Fruit fly (Drosophila melanogaster): ENCODE results near the gene lmgB.

The lmgB gene

DNA sequence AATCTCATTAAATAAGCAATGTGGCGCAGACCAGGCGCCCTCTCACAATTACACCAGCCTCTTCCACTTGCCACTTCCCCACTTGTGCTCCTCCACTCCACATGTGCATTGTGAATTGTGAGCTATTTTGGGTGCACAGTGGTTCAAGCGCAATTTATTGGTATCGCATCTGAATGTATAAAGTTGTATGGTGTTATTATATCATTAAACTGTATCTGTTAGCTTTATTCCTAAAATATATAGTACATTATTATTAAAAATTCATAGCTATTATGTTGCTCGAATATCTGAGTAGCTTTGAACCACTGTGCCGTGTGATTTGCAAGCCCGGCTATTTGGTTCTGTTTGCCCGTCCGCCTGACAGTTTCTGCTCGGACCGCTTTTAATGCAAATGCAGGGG is 46.5 kb upstream of the lmgB start (continued):
- TF ChIP-seq CG15479 (GFP tag; optimal IDR thresholded peaks at IDR 0.05) (no peak), CG4820 (GFP tag; optimal IDR thresholded peaks at IDR 0.05) (peak; percentile 84), ssp (GFP tag; IDR thresholded peaks at IDR 0.05) (peak; percentile 75), grn (GFP tag; optimal IDR thresholded peaks at IDR 0.05) (no peak), MBD-R2 (GFP tag; IDR thresholded peaks at IDR 0.05) (no peak), CG18011 (GFP tag; optimal IDR thresholded peaks at IDR 0.05) (peak; percentile 39), Jarid2 (GFP tag; optimal IDR thresholded peaks at IDR 0.05) (peak; percentile 61), dati (GFP tag; IDR thresholded peaks at IDR 0.05) (peak; percentile 43; the same call in 1 of the 2 replicates), chif (GFP tag; optimal IDR thresholded peaks at IDR 0.05) (peak; percentile 47 to 71), ERR (GFP tag; optimal IDR thresholded peaks at IDR 0.05) (no peak), CG6791 (GFP tag; IDR thresholded peaks at IDR 0.05; ENCODE audit: partially characterized antibody) (0 out of 3 replicates have a peak, but pooled peaks have one; percentile 25), dpn (GFP tag; optimal IDR thresholded peaks at IDR 0.05) (peak in 1 of 2 experiments; percentile 86), sisA (GFP tag; IDR thresholded peaks at IDR 0.05) (peak; percentile 88), CkIIα-i1 (GFP tag; IDR thresholded peaks at IDR 0.05) (no peak; the same call in 1 of the 2 replicates), CG8359 (GFP tag; optimal IDR thresholded peaks at IDR 0.05; ENCODE audit: borderline replicate concordance) (peak; percentile 80), ken (GFP tag; IDR thresholded peaks at IDR 0.05) (peak; percentile 90), Med (GFP tag) (peak; percentile 78), Tbp (GFP tag; optimal IDR thresholded peaks at IDR 0.05) (no peak), Doc2 (GFP tag; IDR thresholded peaks at IDR 0.05) (peak; percentile 41; the same call in 1 of the 2 replicates), B-H2 (GFP tag; optimal IDR thresholded peaks at IDR 0.05) (no peak), ato (GFP tag; IDR thresholded peaks at IDR 0.05; ENCODE audit: partially characterized antibody) (no peak), Camta (GFP tag; optimal IDR thresholded peaks at IDR 0.05) (peak; percentile 44), usp (GFP tag; optimal IDR thresholded peaks at IDR 0.05) (no peak), stc (GFP tag; IDR thresholded peaks at IDR 0.05) (peak; percentile 90), CG7357 (GFP tag; IDR thresholded peaks at IDR 0.05) (peak; percentile 72), vnd (GFP tag; IDR thresholded peaks at IDR 0.05; ENCODE audit: partially characterized antibody) (no peak), Lhr (GFP tag; optimal IDR thresholded peaks at IDR 0.05) (peak; percentile 65), CG7786 (GFP tag; optimal IDR thresholded peaks at IDR 0.05) (no peak), amos (GFP tag; IDR thresholded peaks at IDR 0.05; ENCODE audit: partially characterized antibody) (no peak), CG8290 (GFP tag; optimal IDR thresholded peaks at IDR 0.05) (peak; percentile 62), CG8290 (tag; optimal IDR thresholded peaks at IDR 0.05) (peak; percentile 44 to 66), slp2 (GFP tag; optimal IDR thresholded peaks at IDR 0.05) (no peak), pnt (GFP tag; optimal IDR thresholded peaks at IDR 0.05) (peak; percentile 51), eyg (GFP tag; optimal IDR thresholded peaks at IDR 0.05) (no peak), CG31224 (GFP tag; IDR thresholded peaks at IDR 0.05) (peak; percentile 53; the same call in 1 of the 2 replicates), ab (GFP tag; optimal IDR thresholded peaks at IDR 0.05) (no peak), tna (GFP tag; IDR thresholded peaks at IDR 0.05; ENCODE audit: partially characterized antibody) (no peak), NK7.1 (GFP tag; optimal IDR thresholded peaks at IDR 0.05) (no peak), Taf1 (GFP tag; IDR thresholded peaks at IDR 0.05) (peak; percentile 34; the same call in 1 of the 2 replicates), Antp (GFP tag; optimal IDR thresholded peaks at IDR 0.05) (peak; percentile 25), CG12071 (GFP tag; optimal IDR thresholded peaks at IDR 0.05) (peak; percentile 70), B-H1 (GFP tag; IDR thresholded peaks at IDR 0.05) (peak; percentile 84), bowl (GFP tag; IDR thresholded peaks at IDR 0.05) (peak; percentile 72), D19B (GFP tag; optimal IDR thresholded peaks at IDR 0.05) (no peak), CG15696 (tag; optimal IDR thresholded peaks at IDR 0.05) (peak; percentile 77), Ets97D (GFP tag; optimal IDR thresholded peaks at IDR 0.05) (peak; percentile 26), CG12219 (GFP tag; optimal IDR thresholded peaks at IDR 0.05) (peak; percentile 83), CG10431 (GFP tag; optimal IDR thresholded peaks at IDR 0.05) (peak; percentile 60), chn (GFP tag; optimal IDR thresholded peaks at IDR 0.05) (peak; percentile 70), CG1647 (GFP tag; optimal IDR thresholded peaks at IDR 0.05) (peak; percentile 54), D (optimal IDR thresholded peaks at IDR 0.05) (no peak), D (GFP tag; optimal IDR thresholded peaks at IDR 0.05) (peak; percentile 89)
